Worm (Caenorhabditis elegans) whole organism, L1 larva: ENCODE data around the gene K10C2.12.

Experiments used
- C04F5.9 ChIP-seq: sonication (generic microtip); optimal IDR thresholded peaks from 2 replicates; lab custom pipeline; 2016; ENCODE audit warnings: missing genetic modification characterization, missing compliant biosample characterization
- Y116A8C.19 ChIP-seq: sonication (generic microtip); optimal IDR thresholded peaks from 2 replicates; lab custom pipeline; 2016; ENCODE audit warnings: missing compliant biosample characterization, missing genetic modification characterization, borderline replicate concordance
- aly-2 ChIP-seq: fragments of 150-350 bp; optimal IDR thresholded peaks from 2 replicates; lab custom pipeline; 2014; ENCODE audit warnings: missing biosample characterization, missing genetic modification characterization
- ama-1 ChIP-seq: fragments of 150-350 bp; optimal IDR thresholded peaks from 2 replicates; lab custom pipeline; 2014
- ceh-63 ChIP-seq: fragments of 200-800 bp; sonication (Bioruptor generic); optimal IDR thresholded peaks from 2 replicates; lab custom pipeline; 2018; ENCODE audit warnings: mild to moderate bottlenecking, missing genetic modification characterization, missing compliant biosample characterization
- ceh-82 ChIP-seq, 3 experiments: fragments of 150-350 bp in 1 of 3; sonication (generic microtip) in 2 of 3; optimal IDR thresholded peaks; 2 replicates each; lab custom pipeline; 2014 to 2017; ENCODE audit warnings: missing biosample characterization in 3 of 3, missing genetic modification characterization in 3 of 3
- ceh-88 ChIP-seq: fragments of 200-800 bp; sonication (Bioruptor generic); IDR thresholded peaks from 2 replicates; pipeline ENCODE4 v1.3.6; 2022; ENCODE audit warnings: missing genetic modification characterization, missing compliant biosample characterization
- ces-1 ChIP-seq: fragments of 150-350 bp; optimal IDR thresholded peaks from 2 replicates; lab custom pipeline; 2014; ENCODE audit warnings: missing biosample characterization, missing genetic modification reagents, missing genetic modification characterization
- dpl-1 ChIP-seq, 3 experiments: fragments of 150-350 bp in 2 of 3; sonication (generic microtip) in 1 of 3; optimal IDR thresholded peaks; 2 replicates each; lab custom pipeline; 2014 to 2017; ENCODE audit warnings: missing biosample characterization in 3 of 3, missing genetic modification characterization in 3 of 3, missing genetic modification reagents in 3 of 3
- dsc-1 ChIP-seq: sonication (generic microtip); optimal IDR thresholded peaks from 2 replicates; lab custom pipeline; 2016; ENCODE audit warnings: mild to moderate bottlenecking, missing genetic modification characterization, missing compliant biosample characterization
- efl-1 ChIP-seq, 4 experiments: fragments of 150-350 bp; optimal IDR thresholded peaks in 3 of 4; peaks in 1 of 4; 1 replicate in 1 of 4; 2 replicates in 3 of 4; lab custom pipeline; 2014; ENCODE audit warnings: missing biosample characterization in 2 of 4, missing genetic modification characterization in 2 of 4, missing genetic modification reagents in 2 of 4
- elt-2 ChIP-seq: sonication (generic microtip); optimal IDR thresholded peaks from 2 replicates; lab custom pipeline; 2016; ENCODE audit warnings: missing genetic modification characterization, mild to moderate bottlenecking, inconsistent platforms, missing compliant biosample characterization, missing genetic modification reagents
- ets-5 ChIP-seq: fragments of 200-800 bp; sonication (Bioruptor generic); IDR thresholded peaks from 2 replicates; pipeline ENCODE4 v1.3.6; 2022; ENCODE audit warnings: missing genetic modification characterization, missing compliant biosample characterization
- fkh-8 ChIP-seq: sonication (generic microtip); optimal IDR thresholded peaks from 2 replicates; lab custom pipeline; 2016; ENCODE audit warnings: mild to moderate bottlenecking, missing genetic modification characterization, missing compliant biosample characterization
- fos-1 ChIP-seq: fragments of 150-350 bp; optimal IDR thresholded peaks from 2 replicates; lab custom pipeline; 2014; ENCODE audit warnings: missing biosample characterization, missing genetic modification characterization
- hlh-4 ChIP-seq: sonication (generic microtip); optimal IDR thresholded peaks from 2 replicates; lab custom pipeline; 2016; ENCODE audit warnings: mild to moderate bottlenecking, missing genetic modification characterization, missing compliant biosample characterization
- lin-15B ChIP-seq: fragments of 150-350 bp; sonication (generic microtip); optimal IDR thresholded peaks from 3 replicates; lab custom pipeline; 2014; ENCODE audit warnings: missing biosample characterization, missing genetic modification characterization
- lin-35 ChIP-seq, 2 experiments: fragments of 150-350 bp; optimal IDR thresholded peaks; 2 replicates each; lab custom pipeline; 2014; ENCODE audit warnings: missing biosample characterization in 2 of 2, missing genetic modification characterization in 2 of 2, missing genetic modification reagents in 2 of 2
- lir-3 ChIP-seq: sonication (generic microtip); optimal IDR thresholded peaks from 2 replicates; lab custom pipeline; 2016; ENCODE audit warnings: mild to moderate bottlenecking, missing genetic modification characterization, moderate library complexity, missing compliant biosample characterization; ENCODE audit not compliant: poor library complexity
- mab-9 ChIP-seq: fragments of 200-800 bp; sonication (Bioruptor generic); IDR thresholded peaks from 2 replicates; pipeline ENCODE4 v1.3.6; 2022; ENCODE audit warnings: missing genetic modification reagents, missing genetic modification characterization, missing compliant biosample characterization
- nhr-19 ChIP-seq: fragments of 200-800 bp; sonication (Bioruptor generic); conservative IDR thresholded peaks from 2 replicates; pipeline ENCODE4 v1.3.6; 2022; ENCODE audit warnings: missing genetic modification characterization, missing compliant biosample characterization
- nhr-237 ChIP-seq: fragments of 150-350 bp; optimal IDR thresholded peaks from 2 replicates; lab custom pipeline; 2014; ENCODE audit warnings: missing biosample characterization, missing genetic modification characterization
- nhr-47 ChIP-seq: sonication (generic microtip); optimal IDR thresholded peaks from 2 replicates; lab custom pipeline; 2016; ENCODE audit warnings: mild to moderate bottlenecking, missing genetic modification characterization, moderate library complexity, missing compliant biosample characterization
- nhr-76 ChIP-seq: sonication (generic microtip); optimal IDR thresholded peaks from 2 replicates; lab custom pipeline; 2017; ENCODE audit warnings: missing biosample characterization, missing genetic modification characterization
- nhr-84 ChIP-seq: sonication (generic microtip); optimal IDR thresholded peaks from 2 replicates; lab custom pipeline; 2017; ENCODE audit warnings: missing biosample characterization, missing genetic modification characterization
- nhr-90 ChIP-seq: sonication (generic microtip); optimal IDR thresholded peaks from 2 replicates; lab custom pipeline; 2016; ENCODE audit warnings: mild to moderate bottlenecking, missing genetic modification characterization, missing compliant biosample characterization; ENCODE audit not compliant: poor library complexity
- rnt-1 ChIP-seq: sonication (generic microtip); optimal IDR thresholded peaks from 2 replicates; lab custom pipeline; 2016; ENCODE audit warnings: mild to moderate bottlenecking, missing genetic modification characterization, moderate library complexity, missing compliant biosample characterization
- snu-23 ChIP-seq: sonication (generic microtip); optimal IDR thresholded peaks from 2 replicates; lab custom pipeline; 2016; ENCODE audit warnings: missing genetic modification characterization, missing compliant biosample characterization
- sox-4 ChIP-seq: sonication (generic microtip); optimal IDR thresholded peaks from 2 replicates; lab custom pipeline; 2016; ENCODE audit warnings: missing genetic modification characterization, missing compliant biosample characterization
- sup-37 ChIP-seq: fragments of 200-800 bp; sonication (Bioruptor generic); optimal IDR thresholded peaks from 2 replicates; lab custom pipeline; 2018; ENCODE audit warnings: mild to moderate bottlenecking, missing genetic modification characterization, missing compliant biosample characterization
- swsn-7 ChIP-seq: sonication (generic microtip); optimal IDR thresholded peaks from 2 replicates; lab custom pipeline; 2016; ENCODE audit warnings: missing genetic modification characterization, missing compliant biosample characterization
- tbx-2 ChIP-seq: sonication (generic microtip); optimal IDR thresholded peaks from 2 replicates; lab custom pipeline; 2016; ENCODE audit warnings: missing genetic modification characterization, missing compliant biosample characterization
- tlp-1 ChIP-seq: fragments of 150-350 bp; optimal IDR thresholded peaks from 2 replicates; lab custom pipeline; 2014; ENCODE audit warnings: missing biosample characterization, missing genetic modification characterization
- unc-130 ChIP-seq: fragments of 150-350 bp; optimal IDR thresholded peaks from 2 replicates; lab custom pipeline; 2017; ENCODE audit warnings: missing biosample characterization, missing genetic modification characterization, inconsistent platforms
- unc-30 ChIP-seq: sonication (generic microtip); optimal IDR thresholded peaks from 2 replicates; lab custom pipeline; 2017; ENCODE audit warnings: missing biosample characterization, missing genetic modification characterization
- unc-86 ChIP-seq: sonication (generic microtip); optimal IDR thresholded peaks from 2 replicates; lab custom pipeline; 2016; ENCODE audit warnings: missing genetic modification characterization, missing compliant biosample characterization
- unc-98 ChIP-seq: fragments of 200-800 bp; sonication (Bioruptor generic); IDR thresholded peaks from 2 replicates; pipeline ENCODE4 v1.3.6; 2022; ENCODE audit warnings: missing genetic modification characterization, missing compliant biosample characterization
- ztf-11 ChIP-seq, 2 experiments: sonication (generic microtip); optimal IDR thresholded peaks; 2 replicates each; lab custom pipeline; 2016 to 2017; ENCODE audit warnings: missing genetic modification characterization in 2 of 2, missing biosample characterization in 1 of 2, missing compliant biosample characterization in 1 of 2
- ztf-4 ChIP-seq: fragments of 150-350 bp; optimal IDR thresholded peaks from 2 replicates; lab custom pipeline; 2014; ENCODE audit warnings: missing biosample characterization, missing genetic modification characterization

K10C2.12 gene

DNA sequence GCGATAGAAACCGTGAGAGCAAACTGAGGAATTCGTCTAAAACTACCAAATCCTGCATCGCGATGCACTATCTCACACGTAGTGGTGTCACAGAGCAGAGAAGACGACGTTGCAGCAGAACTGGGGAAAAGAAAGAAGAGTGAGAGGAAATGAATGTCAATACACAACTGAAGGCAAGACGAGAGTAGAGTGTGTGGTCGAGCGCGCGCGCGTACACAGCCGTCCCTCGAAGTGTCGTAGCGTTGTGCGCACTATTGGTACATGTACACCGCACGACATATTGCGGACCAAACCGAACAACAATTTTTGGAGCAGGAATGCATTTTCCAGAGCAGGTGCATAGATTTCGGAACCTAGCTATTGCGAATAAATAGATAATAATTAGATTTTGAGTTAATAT, 42.2 kb downstream of the K10C2.12 start (continued):
- TF ChIP-seq swsn-7 (tag; lab: Kevin White, UChicago) (peak; percentile 61), C04F5.9 (tag; lab: Kevin White, UChicago) (no peak), nhr-90 (tag; lab: Kevin White, UChicago) (peak; percentile 28), ceh-88 (GFP tag; lab: Robert Waterston, UW) (no peak), lir-3 (no peak), nhr-237 (tag; lab: Kevin White, UChicago) (no peak), nhr-84 (tag; lab: Kevin White, UChicago) (no peak), lin-35 (GFP tag; optimal IDR thresholded peaks at IDR 0.05; lab: Kevin White, UChicago) (peak; percentile 61 to 72), aly-2 (tag; lab: Kevin White, UChicago) (no peak), ceh-82 (tag; optimal IDR thresholded peaks at IDR 0.05; lab: Kevin White, UChicago) (peak; percentile 27 to 80 (median 50)), nhr-76 (tag; lab: Kevin White, UChicago) (no peak), hlh-4 (tag; lab: Kevin White, UChicago) (no peak), sup-37 (GFP tag; lab: Kevin White, UChicago) (peak; percentile 46), snu-23 (GFP tag; lab: Kevin White, UChicago) (peak; percentile 74), dsc-1 (tag; lab: Kevin White, UChicago) (peak; percentile 30), unc-98 (GFP tag; lab: Robert Waterston, UW) (no peak), Y116A8C.19 (tag; lab: Kevin White, UChicago) (no peak), tlp-1 (tag; lab: Kevin White, UChicago) (no peak), unc-86 (tag; lab: Kevin White, UChicago) (peak; percentile 47), lin-15B (tag; lab: Kevin White, UChicago) (no peak), tbx-2 (tag; lab: Kevin White, UChicago) (peak; percentile 58), unc-130 (tag; lab: Kevin White, UChicago) (peak; percentile 31), nhr-47 (tag; lab: Kevin White, UChicago) (peak; percentile 68), fos-1 (peak; percentile 48), mab-9 (GFP tag; lab: Robert Waterston, UW) (no peak), ces-1 (no peak), elt-2 (tag; lab: Kevin White, UChicago) (no peak), nhr-19 (GFP tag; lab: Robert Waterston, UW) (peak; percentile 40), sox-4 (tag; lab: Kevin White, UChicago) (no peak), rnt-1 (tag; lab: Kevin White, UChicago) (peak; percentile 54), unc-30 (tag; lab: Kevin White, UChicago) (no peak), ama-1 (lab: Kevin White, UChicago) (no peak), ceh-63 (no peak), dpl-1 (GFP tag; optimal IDR thresholded peaks at IDR 0.05; lab: Kevin White, UChicago) (peak; percentile 7 to 46 (median 39)), ets-5 (GFP tag; lab: Robert Waterston, UW) (no peak), fkh-8 (tag; lab: Kevin White, UChicago) (peak; percentile 85), ztf-11 (tag; optimal IDR thresholded peaks at IDR 0.05; lab: Kevin White, UChicago) (no peak), ztf-4 (tag; lab: Kevin White, UChicago) (no peak)

DNA sequence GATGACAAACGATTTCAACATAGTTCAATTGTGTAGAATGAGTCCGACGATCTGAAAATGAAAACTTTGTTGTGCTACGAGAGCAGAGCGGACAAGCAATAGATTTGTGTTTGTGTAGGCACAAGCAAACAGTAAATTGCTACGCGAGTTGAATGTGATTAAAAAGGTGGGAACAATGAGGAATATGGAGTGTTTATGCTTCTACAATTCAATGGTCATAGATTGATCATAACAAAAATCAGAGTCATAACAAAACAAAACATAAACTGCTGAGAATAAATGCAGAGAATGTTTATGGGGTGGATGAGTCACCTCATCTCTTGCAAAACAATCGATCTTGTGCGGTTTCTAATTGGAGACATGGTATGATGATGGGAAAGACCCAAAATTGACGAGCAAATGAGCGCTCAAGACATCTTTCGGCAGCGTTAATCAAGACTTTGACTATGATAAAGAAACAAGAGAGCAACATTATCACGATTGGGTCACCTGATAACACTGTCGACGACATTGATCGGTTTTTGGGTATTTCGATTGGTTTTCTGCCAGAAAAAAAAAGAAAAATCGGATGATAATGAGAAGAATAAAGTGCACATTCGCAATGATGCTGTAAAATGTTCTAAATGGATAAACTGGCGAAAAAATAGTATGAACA, 42.8 kb downstream of the K10C2.12 start, which contains the start of gene lmp-1:
Gene lmp-1, minus strand, starts transcription at position 51 of the 655 bp plus-strand sequence.
- TF ChIP-seq Y116A8C.19 (tag; lab: Kevin White, UChicago): no peak
- no peak for TF ChIP-seq efl-1 (optimal IDR thresholded peaks at IDR 0.05; lab: Kevin White, UChicago)
- TF ChIP-seq efl-1 (GFP tag; optimal IDR thresholded peaks at IDR 0.05 in 1 of 2; lab: Kevin White, UChicago): peak in 1 of 2 experiments; percentile 65
- TF ChIP-seq elt-2 (tag; lab: Kevin White, UChicago): peak; percentile 34
- TF ChIP-seq, all 84 proteins: peak for 2
